Fruit fly (Drosophila melanogaster): ENCODE data around the gene CG11878.

Gene CG11878

dm6 chr3R:25275276-25275675, 1.6 kb downstream of the CG11878 start (continued):
- no peak for TF ChIP-seq Dip3 (GFP tag; optimal IDR thresholded peaks at IDR 0.05)
- TF ChIP-seq CG33213 (GFP tag; optimal IDR thresholded peaks at IDR 0.05): no peak
- TF ChIP-seq CG1603 (tag; optimal IDR thresholded peaks at IDR 0.05): no peak
- no peak for TF ChIP-seq E2f1 (GFP tag; IDR thresholded peaks at IDR 0.05)
- peak; percentile 77 for TF ChIP-seq sug (tag; optimal IDR thresholded peaks at IDR 0.05)
- TF ChIP-seq unpg (GFP tag; optimal IDR thresholded peaks at IDR 0.05): peak; percentile 1
- TF ChIP-seq CG12104 (GFP tag; optimal IDR thresholded peaks at IDR 0.05): peak; percentile 35
- TF ChIP-seq wdn (GFP tag; IDR thresholded peaks at IDR 0.05): no peak
- no peak for TF ChIP-seq CG10654 (GFP tag; optimal IDR thresholded peaks at IDR 0.05)
- TF ChIP-seq CG9215 (GFP tag; IDR thresholded peaks at IDR 0.05): no peak
- no peak for TF ChIP-seq oc (tag; optimal IDR thresholded peaks at IDR 0.05)
- no peak for TF ChIP-seq dysf (GFP tag; IDR thresholded peaks at IDR 0.05)
- TF ChIP-seq chm (GFP tag; IDR thresholded peaks at IDR 0.05): no peak
- no peak for TF ChIP-seq D19B (GFP tag; optimal IDR thresholded peaks at IDR 0.05)
- peak; percentile 1 for TF ChIP-seq CG1233 (GFP tag; optimal IDR thresholded peaks at IDR 0.05)
- TF ChIP-seq CG13287 (GFP tag; IDR thresholded peaks at IDR 0.05; ENCODE audit: partially characterized antibody): no peak
- no peak for TF ChIP-seq pfk (GFP tag; optimal IDR thresholded peaks at IDR 0.05)
- TF ChIP-seq her (GFP tag; optimal IDR thresholded peaks at IDR 0.05): no peak
- no peak for TF ChIP-seq CG9876 (GFP tag; optimal IDR thresholded peaks at IDR 0.05)
- peak; percentile 32 for TF ChIP-seq Nf-YC (tag; optimal IDR thresholded peaks at IDR 0.05)
- no peak for TF ChIP-seq al (GFP tag; IDR thresholded peaks at IDR 0.05)
- no peak for TF ChIP-seq usp (GFP tag; optimal IDR thresholded peaks at IDR 0.05)
- TF ChIP-seq CG9817 (tag; optimal IDR thresholded peaks at IDR 0.05): peak; percentile 26
- no peak for TF ChIP-seq CG11093 (GFP tag; IDR thresholded peaks at IDR 0.05)
- no peak for TF ChIP-seq ind (GFP tag; optimal IDR thresholded peaks at IDR 0.05)
- no peak for TF ChIP-seq CG6854 (GFP tag; optimal IDR thresholded peaks at IDR 0.05)
- no peak for TF ChIP-seq ro (GFP tag; IDR thresholded peaks at IDR 0.05)
- no peak for TF ChIP-seq ssp (GFP tag; IDR thresholded peaks at IDR 0.05)
- no peak for TF ChIP-seq row (GFP tag; IDR thresholded peaks at IDR 0.05)
- no peak for TF ChIP-seq CG9797 (GFP tag; optimal IDR thresholded peaks at IDR 0.05)
- peak; percentile 19 for TF ChIP-seq cwo (GFP tag; optimal IDR thresholded peaks at IDR 0.05)
- peak; percentile 6 for TF ChIP-seq MTF-1 (GFP tag; optimal IDR thresholded peaks at IDR 0.05; ENCODE audit: borderline replicate concordance)
- TF ChIP-seq CG4617 (GFP tag; optimal IDR thresholded peaks at IDR 0.05; ENCODE audit: borderline replicate concordance): no peak
- no peak for TF ChIP-seq tin (GFP tag; optimal IDR thresholded peaks at IDR 0.05)
- TF ChIP-seq Mes4 (GFP tag; optimal IDR thresholded peaks at IDR 0.05): no peak
- TF ChIP-seq sqz (GFP tag; optimal IDR thresholded peaks at IDR 0.05): no peak
- no peak for TF ChIP-seq Six4 (GFP tag; optimal IDR thresholded peaks at IDR 0.05)
- no peak for TF ChIP-seq Lim3 (GFP tag; IDR thresholded peaks at IDR 0.05)
- TF ChIP-seq vfl (GFP tag; optimal IDR thresholded peaks at IDR 0.05): no peak
- TF ChIP-seq MESR4 (GFP tag; optimal IDR thresholded peaks at IDR 0.05): no peak
- TF ChIP-seq dati (GFP tag; IDR thresholded peaks at IDR 0.05): no peak
- TF ChIP-seq lab (GFP tag; optimal IDR thresholded peaks at IDR 0.05): peak; percentile 81
- peak; percentile 60 for TF ChIP-seq CrebB (tag; optimal IDR thresholded peaks at IDR 0.05)
- TF ChIP-seq CG12071 (GFP tag; optimal IDR thresholded peaks at IDR 0.05): peak; percentile 44
- no peak for TF ChIP-seq CG14965 (GFP tag; optimal IDR thresholded peaks at IDR 0.05; ENCODE audit: borderline replicate concordance)
- TF ChIP-seq fd64A (GFP tag; optimal IDR thresholded peaks at IDR 0.05): no peak
- TF ChIP-seq gcm (GFP tag; optimal IDR thresholded peaks at IDR 0.05): no peak
- TF ChIP-seq cato (GFP tag; optimal IDR thresholded peaks at IDR 0.05; ENCODE audit: borderline replicate concordance): no peak
- TF ChIP-seq Dek (tag; optimal IDR thresholded peaks at IDR 0.05): peak; percentile 38
- TF ChIP-seq sc (optimal IDR thresholded peaks at IDR 0.05): no peak
- no peak for TF ChIP-seq sc (GFP tag; optimal IDR thresholded peaks at IDR 0.05)
- TF ChIP-seq sna (GFP tag; IDR thresholded peaks at IDR 0.05; ENCODE audit: partially characterized antibody): no peak
